Fruit fly (Drosophila melanogaster): ENCODE measurements around the gene CG5823.

dm6 chr3R:17550827-17551468, 16.6 kb upstream of the CG5823 start:
- TF ChIP-seq Myc (optimal IDR thresholded peaks at IDR 0.05) (no peak), insv (optimal IDR thresholded peaks at IDR 0.05) (no peak), Sin3A (optimal IDR thresholded peaks at IDR 0.05) (no peak), psq (optimal IDR thresholded peaks at IDR 0.05) (no peak)
